Fruit fly (Drosophila melanogaster) whole organism, prepupa: ENCODE measurements around the gene CG43232.

Experiments
- CG6792 ChIP-seq: fragments of 200-800 bp; sonication (Bioruptor generic); optimal IDR thresholded peaks from 3 replicates; lab custom pipeline; 2016; ENCODE audit warnings: missing biosample characterization, missing genetic modification characterization
- Ets96B ChIP-seq: fragments of 200-800 bp; optimal IDR thresholded peaks from 2 replicates; lab custom pipeline; 2019; ENCODE audit warnings: missing biosample characterization, mild to moderate bottlenecking, missing genetic modification characterization, moderate library complexity
- Sox15 ChIP-seq: fragments of 200-800 bp; sonication (Bioruptor generic); optimal IDR thresholded peaks from 3 replicates; lab custom pipeline; 2016; ENCODE audit warnings: missing biosample characterization, missing genetic modification characterization
- fd59A ChIP-seq: fragments of 200-800 bp; sonication (Bioruptor generic); optimal IDR thresholded peaks from 2 replicates; lab custom pipeline; 2017; ENCODE audit warnings: missing biosample characterization, mild to moderate bottlenecking, missing genetic modification characterization, missing genetic modification reagents
- lz ChIP-seq: fragments of 200-800 bp; sonication (Bioruptor generic); optimal IDR thresholded peaks from 3 replicates; lab custom pipeline; 2016; ENCODE audit warnings: missing biosample characterization, missing genetic modification characterization
- vri ChIP-seq: fragments of 200-800 bp; sonication (Bioruptor generic); optimal IDR thresholded peaks from 3 replicates; lab custom pipeline; 2016; ENCODE audit warnings: missing biosample characterization, mild to moderate bottlenecking, missing genetic modification characterization

- no peak for TF ChIP-seq Ets96B (tag; lab: Kevin White, UChicago)
- no peak for TF ChIP-seq CG6792
- TF ChIP-seq fd59A (GFP tag; lab: Kevin White, UChicago), result no peak
- TF ChIP-seq vri, result no peak
- TF ChIP-seq lz, result no peak
- TF ChIP-seq Sox15, result no peak
Observed at dm6 chr2L:6920661-6921359, 11.1 kb upstream of the CG43232 start, which contains the start of gene Hrb27C.
